Fruit fly (Drosophila melanogaster) whole organism, embryonic: ENCODE data around the gene CG12880.

ENCODE experiments used
- Ada2b ChIP-seq: fragments of 200-800 bp; sonication (Bioruptor generic); IDR thresholded peaks from 2 replicates; pipeline ENCODE4 v1.3.6; 2022; ENCODE audit warnings: missing biosample characterization, missing genetic modification characterization
- B-H2 ChIP-seq: fragments of 200-800 bp; sonication (Bioruptor generic); optimal IDR thresholded peaks from 2 replicates; lab custom pipeline; 2018; ENCODE audit warnings: missing biosample characterization, mild to moderate bottlenecking, missing genetic modification characterization
- C15 ChIP-seq: fragments of 200-800 bp; sonication (Bioruptor generic); IDR thresholded peaks from 3 replicates; pipeline ENCODE4 v1.3.6; 2022; ENCODE audit warnings: missing biosample characterization, missing genetic modification characterization
- CG11093 ChIP-seq: fragments of 200-800 bp; sonication (Bioruptor generic); IDR thresholded peaks from 3 replicates; pipeline ENCODE4 v1.3.6; 2022; ENCODE audit warnings: missing biosample characterization, missing genetic modification characterization
- CG1603 ChIP-seq: fragments of 200-800 bp; sonication (Bioruptor generic); optimal IDR thresholded peaks from 2 replicates; lab custom pipeline; 2019; ENCODE audit warnings: missing biosample characterization, mild to moderate bottlenecking, missing genetic modification characterization, moderate library complexity
- CG31388 ChIP-seq: fragments of 200-800 bp; sonication (Bioruptor generic); optimal IDR thresholded peaks from 2 replicates; lab custom pipeline; 2016; ENCODE audit warnings: missing biosample characterization, missing genetic modification characterization
- CG34422 ChIP-seq: fragments of 200-800 bp; sonication (Bioruptor generic); IDR thresholded peaks from 3 replicates; pipeline ENCODE4 v1.3.6; 2022; ENCODE audit warnings: missing biosample characterization, missing genetic modification characterization
- CG42726 ChIP-seq: fragments of 200-800 bp; sonication (Bioruptor generic); IDR thresholded peaks from 2 replicates; pipeline ENCODE4 v1.3.6; 2022; ENCODE audit warnings: missing biosample characterization, missing genetic modification characterization; ENCODE audit not compliant: partially characterized antibody
- CG4328 ChIP-seq: fragments of 200-800 bp; sonication (Bioruptor generic); optimal IDR thresholded peaks from 3 replicates; lab custom pipeline; 2017; ENCODE audit warnings: missing biosample characterization, missing genetic modification reagents, missing genetic modification characterization
- CG5245 ChIP-seq: fragments of 200-800 bp; sonication (Bioruptor generic); optimal IDR thresholded peaks from 3 replicates; lab custom pipeline; 2016; ENCODE audit warnings: missing biosample characterization, missing genetic modification characterization
- CG6765 ChIP-seq: fragments of 200-800 bp; sonication (Bioruptor generic); optimal IDR thresholded peaks from 3 replicates; lab custom pipeline; 2017; ENCODE audit warnings: missing biosample characterization, mild to moderate bottlenecking, missing genetic modification characterization
- CG7271 ChIP-seq: fragments of 200-800 bp; sonication (Bioruptor generic); optimal IDR thresholded peaks from 2 replicates; lab custom pipeline; 2018; ENCODE audit warnings: missing biosample characterization, mild to moderate bottlenecking, missing genetic modification characterization, moderate library complexity
- CG7372 ChIP-seq: fragments of 200-800 bp; sonication (Bioruptor generic); IDR thresholded peaks from 2 replicates; pipeline ENCODE4 v1.3.6; 2022; ENCODE audit warnings: missing biosample characterization, missing genetic modification characterization
- CG8765 ChIP-seq: fragments of 200-800 bp; sonication (Bioruptor generic); IDR thresholded peaks from 2 replicates; pipeline ENCODE4 v1.3.6; 2022; ENCODE audit warnings: missing biosample characterization, missing genetic modification characterization
- CG9727 ChIP-seq: fragments of 200-800 bp; sonication (Bioruptor generic); optimal IDR thresholded peaks from 3 replicates; lab custom pipeline; 2017; ENCODE audit warnings: missing biosample characterization, mild to moderate bottlenecking, missing genetic modification characterization
- D19B ChIP-seq: fragments of 200-800 bp; sonication (Bioruptor generic); optimal IDR thresholded peaks from 2 replicates; lab custom pipeline; 2017; ENCODE audit warnings: missing biosample characterization, mild to moderate bottlenecking, missing genetic modification characterization
- Dbx ChIP-seq: fragments of 200-800 bp; sonication (Bioruptor generic); IDR thresholded peaks from 3 replicates; pipeline ENCODE4 v1.3.6; 2022; ENCODE audit warnings: missing biosample characterization, missing genetic modification characterization
- Dip2 ChIP-seq: fragments of 200-800 bp; sonication (Bioruptor generic); IDR thresholded peaks from 2 replicates; pipeline ENCODE4 v1.3.6; 2022; ENCODE audit warnings: missing biosample characterization, missing genetic modification characterization
- Eip74EF ChIP-seq, 2 experiments: fragments of 200-800 bp in 1 of 2; fragments of >200 bp in 1 of 2; sonication (Bioruptor generic) in 1 of 2; optimal IDR thresholded peaks; 2 replicates each; lab custom pipeline; 2017 to 2019; ENCODE audit warnings: missing biosample characterization in 2 of 2, missing genetic modification characterization in 2 of 2, mild to moderate bottlenecking in 1 of 2, moderate library complexity in 1 of 2
- Hand ChIP-seq: fragments of 200-800 bp; sonication (Bioruptor generic); optimal IDR thresholded peaks from 2 replicates; lab custom pipeline; 2017; ENCODE audit warnings: mild to moderate bottlenecking, missing biosample characterization, missing genetic modification reagents, missing genetic modification characterization
- Hr3 ChIP-seq: fragments of 200-800 bp; sonication (Bioruptor generic); optimal IDR thresholded peaks from 3 replicates; lab custom pipeline; 2016; ENCODE audit warnings: missing biosample characterization, missing genetic modification characterization
- Mad ChIP-seq: fragments of 200-800 bp; sonication (Bioruptor generic); optimal IDR thresholded peaks from 2 replicates; lab custom pipeline; 2016; ENCODE audit warnings: missing biosample characterization, missing genetic modification characterization
- Mes4 ChIP-seq: fragments of 200-800 bp; sonication (Bioruptor generic); optimal IDR thresholded peaks from 2 replicates; lab custom pipeline; 2016; ENCODE audit warnings: missing biosample characterization, missing genetic modification characterization
- NC2α ChIP-seq: fragments of 200-800 bp; sonication (Bioruptor generic); optimal IDR thresholded peaks from 2 replicates; lab custom pipeline; 2016; ENCODE audit warnings: missing biosample characterization, missing genetic modification characterization
- Nf-YB ChIP-seq: fragments of 200-800 bp; sonication (Bioruptor generic); optimal IDR thresholded peaks from 3 replicates; lab custom pipeline; 2019; ENCODE audit warnings: missing biosample characterization, mild to moderate bottlenecking, missing genetic modification characterization, moderate library complexity
- NfI ChIP-seq: fragments of 200-800 bp; sonication (Bioruptor generic); optimal IDR thresholded peaks from 3 replicates; lab custom pipeline; 2018; ENCODE audit warnings: missing biosample characterization, mild to moderate bottlenecking, missing genetic modification characterization, moderate library complexity
- Tbp ChIP-seq: fragments of >200 bp; optimal IDR thresholded peaks from 2 replicates; lab custom pipeline; 2018; ENCODE audit warnings: missing biosample characterization, missing genetic modification characterization
- ap ChIP-seq: fragments of 200-800 bp; sonication (Bioruptor generic); IDR thresholded peaks from 2 replicates; pipeline ENCODE4 v1.3.6; 2022; ENCODE audit warnings: missing biosample characterization, missing genetic modification characterization
- ara ChIP-seq: fragments of 200-800 bp; sonication (Bioruptor generic); IDR thresholded peaks from 2 replicates; pipeline ENCODE4 v1.3.6; 2022; ENCODE audit warnings: missing biosample characterization, missing genetic modification characterization
- bcd ChIP-seq: fragments of 200-800 bp; sonication (Bioruptor generic); optimal IDR thresholded peaks from 2 replicates; lab custom pipeline; 2017; ENCODE audit warnings: missing biosample characterization, mild to moderate bottlenecking, missing genetic modification characterization
- caup ChIP-seq: fragments of 200-800 bp; sonication (Bioruptor generic); optimal IDR thresholded peaks from 3 replicates; lab custom pipeline; 2017; ENCODE audit warnings: missing biosample characterization, mild to moderate bottlenecking, missing genetic modification characterization, moderate library complexity; ENCODE audit not compliant: severe bottlenecking
- cwo ChIP-seq: fragments of 200-800 bp; sonication (Bioruptor generic); optimal IDR thresholded peaks from 3 replicates; lab custom pipeline; 2017; ENCODE audit warnings: missing biosample characterization, missing genetic modification characterization, mild to moderate bottlenecking, moderate library complexity, missing genetic modification reagents
- dati ChIP-seq: fragments of 200-800 bp; sonication (Bioruptor generic); IDR thresholded peaks from 2 replicates; pipeline ENCODE4 v1.3.6; 2022; ENCODE audit warnings: missing biosample characterization, missing genetic modification characterization
- ems ChIP-seq: fragments of 200-800 bp; sonication (Bioruptor generic); optimal IDR thresholded peaks from 3 replicates; lab custom pipeline; 2016; ENCODE audit warnings: missing biosample characterization, missing genetic modification characterization
- eve ChIP-seq, 2 experiments: fragments of >200 bp; optimal IDR thresholded peaks; 2 replicates each; lab custom pipeline; 2017; ENCODE audit warnings: missing biosample characterization in 2 of 2, missing genetic modification characterization in 2 of 2
- gem ChIP-seq: fragments of 200-800 bp; sonication (Bioruptor generic); optimal IDR thresholded peaks from 2 replicates; lab custom pipeline; 2019; ENCODE audit warnings: missing biosample characterization, mild to moderate bottlenecking, missing genetic modification characterization, moderate library complexity
- gt ChIP-seq: fragments of 200-800 bp; sonication (Bioruptor generic); IDR thresholded peaks from 2 replicates; pipeline ENCODE4 v1.3.6; 2022; ENCODE audit warnings: missing biosample characterization, missing genetic modification characterization
- lov ChIP-seq, 2 experiments: fragments of 200-800 bp in 1 of 2; fragments of >200 bp in 1 of 2; sonication (Bioruptor generic) in 1 of 2; IDR thresholded peaks in 1 of 2; optimal IDR thresholded peaks in 1 of 2; 2 replicates in 1 of 2; 3 replicates in 1 of 2; pipeline versions ENCODE4 v1.3.6 to Lab custom; 2017 to 2022; ENCODE audit warnings: missing biosample characterization in 1 of 2, missing genetic modification characterization in 1 of 2
- nerfin-1 ChIP-seq: fragments of 200-800 bp; sonication (Bioruptor generic); optimal IDR thresholded peaks from 3 replicates; lab custom pipeline; 2019; ENCODE audit warnings: missing biosample characterization, mild to moderate bottlenecking, missing genetic modification characterization, moderate library complexity
- pb ChIP-seq: fragments of 200-800 bp; sonication (Bioruptor generic); optimal IDR thresholded peaks from 3 replicates; lab custom pipeline; 2016; ENCODE audit warnings: missing biosample characterization, missing genetic modification characterization
- phol ChIP-seq: fragments of 200-800 bp; sonication (Bioruptor generic); optimal IDR thresholded peaks from 3 replicates; lab custom pipeline; 2018; ENCODE audit warnings: missing biosample characterization, mild to moderate bottlenecking, missing genetic modification characterization, moderate library complexity
- run ChIP-seq: fragments of 200-800 bp; sonication (Bioruptor generic); optimal IDR thresholded peaks from 3 replicates; lab custom pipeline; 2018; ENCODE audit warnings: missing biosample characterization, mild to moderate bottlenecking, missing genetic modification characterization
- scrt ChIP-seq: fragments of 200-800 bp; sonication (Bioruptor generic); optimal IDR thresholded peaks from 2 replicates; lab custom pipeline; 2018; ENCODE audit warnings: missing biosample characterization, mild to moderate bottlenecking, missing genetic modification characterization, moderate library complexity
- sens ChIP-seq: fragments of 200-800 bp; sonication (Bioruptor generic); peaks from one replicate; lab custom pipeline; 2016; ENCODE audit warnings: missing biosample characterization, missing genetic modification characterization
- sna ChIP-seq: fragments of 200-800 bp; sonication (Bioruptor generic); IDR thresholded peaks from 2 replicates; pipeline ENCODE4 v1.3.6; 2022; ENCODE audit warnings: missing biosample characterization, missing genetic modification characterization; ENCODE audit not compliant: partially characterized antibody
- tgo ChIP-seq: fragments of 200-800 bp; sonication (Bioruptor generic); IDR thresholded peaks from 3 replicates; pipeline ENCODE4 v1.3.6; 2022; ENCODE audit warnings: missing biosample characterization, missing genetic modification characterization
- tna ChIP-seq: fragments of 200-800 bp; sonication (Bioruptor generic); IDR thresholded peaks from 2 replicates; pipeline ENCODE4 v1.3.6; 2022; ENCODE audit warnings: missing biosample characterization, missing genetic modification characterization; ENCODE audit not compliant: partially characterized antibody
- toy ChIP-seq: fragments of 200-800 bp; sonication (Bioruptor generic); IDR thresholded peaks from 2 replicates; pipeline ENCODE4 v1.3.6; 2022; ENCODE audit warnings: missing biosample characterization, missing genetic modification characterization
- unc-4 ChIP-seq: fragments of 200-800 bp; sonication (Bioruptor generic); IDR thresholded peaks from 2 replicates; pipeline ENCODE4 v1.3.6; 2022; ENCODE audit warnings: missing biosample characterization, missing genetic modification characterization; ENCODE audit not compliant: partially characterized antibody
- wek ChIP-seq: fragments of 200-800 bp; sonication (Bioruptor generic); optimal IDR thresholded peaks from 3 replicates; lab custom pipeline; 2018; ENCODE audit warnings: missing biosample characterization, mild to moderate bottlenecking, missing genetic modification characterization, moderate library complexity

CG12880 gene

DNA sequence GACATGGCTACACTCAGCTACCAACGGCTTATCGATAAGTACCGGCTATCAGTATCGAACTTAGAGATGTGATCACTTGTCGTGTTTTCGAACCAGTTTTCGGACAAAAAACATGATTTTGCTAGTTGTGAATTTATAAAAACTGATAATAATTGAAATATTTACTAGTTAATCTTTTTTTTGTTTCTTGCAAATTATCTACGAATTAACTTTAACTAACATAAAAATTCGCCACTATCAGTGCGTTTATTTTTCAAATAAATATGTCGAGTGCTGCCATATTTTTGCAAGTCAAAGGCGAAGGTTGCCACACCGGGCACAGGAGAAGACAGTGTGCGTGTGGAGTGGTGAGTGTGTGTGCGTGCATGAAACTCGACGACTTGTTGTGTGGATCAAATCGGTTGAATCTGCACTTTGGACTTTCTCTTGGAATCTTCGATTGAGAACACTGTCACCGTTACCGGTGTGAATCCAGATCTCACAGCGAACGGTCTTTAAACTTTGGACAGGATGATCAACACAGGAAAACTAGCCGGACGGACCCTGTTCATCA is 8.5 kb upstream of the CG12880 start, which contains the start of gene Hsdl2 (continued):
- TF ChIP-seq Dip2 (GFP tag; lab: Robert Waterston, UW) (no peak), gt (GFP tag; lab: Robert Waterston, UW) (no peak), Ada2b (GFP tag; lab: Robert Waterston, UW) (peak; percentile 60), Hand (GFP tag; lab: Kevin White, UChicago) (no peak), CG7271 (tag; lab: Kevin White, UChicago) (no peak), tgo (GFP tag; lab: Robert Waterston, UW) (peak; percentile 48; the same call in 2 of the 3 replicates), CG1603 (no peak), CG5245 (GFP tag; lab: Kevin White, UChicago) (no peak), nerfin-1 (no peak), toy (GFP tag; lab: Robert Waterston, UW) (no peak), Nf-YB (GFP tag; lab: Kevin White, UChicago) (peak; percentile 24), CG34422 (GFP tag; lab: Robert Waterston, UW) (0 out of 3 replicates have a peak, but pooled peaks have one; percentile 60), pb (no peak), ems (GFP tag; lab: Kevin White, UChicago) (peak; percentile 16), D19B (GFP tag; lab: Kevin White, UChicago) (no peak), CG4328 (GFP tag; lab: Kevin White, UChicago) (no peak), CG6765 (GFP tag; lab: Kevin White, UChicago) (no peak), lov (optimal IDR thresholded peaks at IDR 0.05; lab: Kevin White, UChicago) (no peak), lov (GFP tag; IDR thresholded peaks at IDR 0.05; lab: Robert Waterston, UW) (no peak), run (tag; lab: Kevin White, UChicago) (no peak), unc-4 (peak; percentile 62), bcd (GFP tag; lab: Kevin White, UChicago) (no peak), caup (GFP tag; lab: Kevin White, UChicago) (no peak), B-H2 (GFP tag; lab: Kevin White, UChicago) (no peak), CG9727 (GFP tag; lab: Kevin White, UChicago) (peak; percentile 18), Tbp (GFP tag; lab: Kevin White, UChicago) (no peak), ara (GFP tag; lab: Robert Waterston, UW) (no peak), tna (GFP tag; lab: Robert Waterston, UW) (no peak), wek (GFP tag; lab: Kevin White, UChicago) (no peak), Mes4 (no peak), NC2α (GFP tag; lab: Kevin White, UChicago) (no peak), ap (GFP tag; lab: Robert Waterston, UW) (no peak), Hr3 (GFP tag; lab: Kevin White, UChicago) (peak; percentile 34), C15 (no peak), phol (tag; lab: Kevin White, UChicago) (peak; percentile 55), Dbx (GFP tag; lab: Robert Waterston, UW) (peak; percentile 64; the same call in 2 of the 3 replicates), cwo (GFP tag; lab: Kevin White, UChicago) (no peak), CG11093 (GFP tag; lab: Robert Waterston, UW) (no peak), dati (GFP tag; lab: Robert Waterston, UW) (no peak), CG7372 (GFP tag; lab: Robert Waterston, UW) (peak; percentile 42; the same call in 1 of the 2 replicates), CG8765 (no peak), NfI (GFP tag; lab: Kevin White, UChicago) (peak; percentile 15), Eip74EF (GFP tag; optimal IDR thresholded peaks at IDR 0.05; lab: Kevin White, UChicago) (no peak), scrt (no peak), CG42726 (GFP tag; lab: Robert Waterston, UW) (no peak), sna (GFP tag; lab: Robert Waterston, UW) (peak; percentile 68), CG31388 (GFP tag; lab: Kevin White, UChicago) (no peak), eve (GFP tag; optimal IDR thresholded peaks at IDR 0.05; lab: Kevin White, UChicago) (no peak), gem (tag; lab: Kevin White, UChicago) (no peak), Mad (peak; percentile 67), sens (GFP tag; lab: Kevin White, UChicago) (peak; percentile 91)
